Worm (Caenorhabditis elegans) whole organism, dauer: ENCODE results near the gene T14G12.6.

ENCODE experiments used
- unc-62 ChIP-seq: sonication (generic microtip); optimal IDR thresholded peaks from 2 replicates; lab custom pipeline; 2017; ENCODE audit warnings: missing biosample characterization, missing genetic modification reagents, missing genetic modification characterization

T14G12.6 gene

ce11 chrX:3781040-3781439, 21.8 kb upstream of the T14G12.6 start, which contains the start of gene marg-1:
TSS of gene marg-1 (minus strand) at chrX:3781140.
- TF ChIP-seq unc-62 (GFP tag; lab: Kevin White, UChicago): no peak

ce11 chrX:3773233-3773632, 14.0 kb upstream of the T14G12.6 start:
- TF ChIP-seq unc-62 (GFP tag; lab: Kevin White, UChicago): no peak

ce11 chrX:3772405-3772804, 13.2 kb upstream of the T14G12.6 start, which contains the start of gene F47B7.2:
TSS of gene F47B7.2 (plus strand) at chrX:3772762.
- no peak for TF ChIP-seq unc-62 (GFP tag; lab: Kevin White, UChicago)

ce11 chrX:3768717-3769116, 9.5 kb upstream of the T14G12.6 start, which contains the start of gene F47B7.5:
TSS of gene F47B7.5 (minus strand) at chrX:3768817.
- no peak for TF ChIP-seq unc-62 (GFP tag; lab: Kevin White, UChicago)

- TF ChIP-seq unc-62 (GFP tag; lab: Kevin White, UChicago): no peak
Observed at ce11 chrX:3766552-3766951, 7.3 kb upstream of the T14G12.6 start, which contains the start of gene F47B7.4. TSS of gene F47B7.4 (minus strand) at chrX:3766652.

- TF ChIP-seq unc-62 (GFP tag; lab: Kevin White, UChicago): no peak
Observed at ce11 chrX:3764295-3764694, 5.0 kb upstream of the T14G12.6 start, which contains the start of gene F47B7.3. TSS of gene F47B7.3 (minus strand) at chrX:3764395.

ce11 chrX:3762410-3762809, 3.2 kb upstream of the T14G12.6 start, which contains the start of gene T14G12.11:
TSS of gene T14G12.11 (minus strand) at chrX:3762547.
- no peak for TF ChIP-seq unc-62 (GFP tag; lab: Kevin White, UChicago)

ce11 chrX:3759820-3760219, 575 bp upstream of the T14G12.6 start:
- TF ChIP-seq unc-62 (GFP tag; lab: Kevin White, UChicago): no peak

ce11 chrX:3758399-3758798, 846 bp downstream of the T14G12.6 start, which contains the start of gene T14G12.12:
TSS of gene T14G12.12 (minus strand) at chrX:3758499.
- no peak for TF ChIP-seq unc-62 (GFP tag; lab: Kevin White, UChicago)

- TF ChIP-seq unc-62 (GFP tag; lab: Kevin White, UChicago): no peak
Observed at ce11 chrX:3756238-3756637, 3.0 kb downstream of the T14G12.6 start.

ce11 chrX:3755753-3756152, 3.5 kb downstream of the T14G12.6 start:
- no peak for TF ChIP-seq unc-62 (GFP tag; lab: Kevin White, UChicago)

- TF ChIP-seq unc-62 (GFP tag; lab: Kevin White, UChicago): no peak
Observed at ce11 chrX:3752443-3752842, 6.8 kb downstream of the T14G12.6 start.

ce11 chrX:3751370-3751769, 7.9 kb downstream of the T14G12.6 start:
- no peak for TF ChIP-seq unc-62 (GFP tag; lab: Kevin White, UChicago)

ce11 chrX:3743190-3743589, 16.1 kb downstream of the T14G12.6 start:
- no peak for TF ChIP-seq unc-62 (GFP tag; lab: Kevin White, UChicago)

- TF ChIP-seq unc-62 (GFP tag; lab: Kevin White, UChicago): no peak
Observed at ce11 chrX:3742223-3742622, 17.0 kb downstream of the T14G12.6 start, which contains the start of gene fkh-2. TSS of gene fkh-2 (minus strand) at chrX:3742323.

- TF ChIP-seq unc-62 (GFP tag; lab: Kevin White, UChicago): no peak
Observed at ce11 chrX:3738617-3739016, 20.6 kb downstream of the T14G12.6 start.

- no peak for TF ChIP-seq unc-62 (GFP tag; lab: Kevin White, UChicago)
Observed at ce11 chrX:3733732-3734131, 25.5 kb downstream of the T14G12.6 start, which contains the start of gene tag-18. TSS of gene tag-18 (minus strand) at chrX:3734036.
